Fruit fly (Drosophila melanogaster): Measurements from ENCODE around the gene CG31465.
A peak's percentile ranks its signal among the peaks of the same experiment; 100 is the strongest.

Gene CG31465

dm6 chr3R:21897565-21897964 lies 17.0 kb downstream of the CG31465 start (continued):
- TF ChIP-seq OdsH (GFP tag; optimal IDR thresholded peaks at IDR 0.05) (peak; percentile 80), Dfd (GFP tag; optimal IDR thresholded peaks at IDR 0.05) (no peak), Abd-B (GFP tag; optimal IDR thresholded peaks at IDR 0.05) (no peak), Rel (GFP tag; optimal IDR thresholded peaks at IDR 0.05) (peak; percentile 58), Rel (tag; optimal IDR thresholded peaks at IDR 0.05) (peak; percentile 58), brk (GFP tag; optimal IDR thresholded peaks at IDR 0.05) (peak; percentile 39), woc (GFP tag; optimal IDR thresholded peaks at IDR 0.05) (peak; percentile 73), sage (GFP tag; optimal IDR thresholded peaks at IDR 0.05) (peak; percentile 84), psq (GFP tag; optimal IDR thresholded peaks at IDR 0.05) (peak; percentile 78), CG9705 (GFP tag; optimal IDR thresholded peaks at IDR 0.05) (peak; percentile 79), Jra (GFP tag; optimal IDR thresholded peaks at IDR 0.05) (peak; percentile 47), Hnf4 (GFP tag; optimal IDR thresholded peaks at IDR 0.05) (peak; percentile 79), h (GFP tag; optimal IDR thresholded peaks at IDR 0.05) (peak; percentile 91), lola (GFP tag; optimal IDR thresholded peaks at IDR 0.05) (no peak), usp (GFP tag; optimal IDR thresholded peaks at IDR 0.05) (no peak), CrebA (GFP tag; optimal IDR thresholded peaks at IDR 0.05; ENCODE audit: borderline replicate concordance) (no peak), jim (GFP tag; optimal IDR thresholded peaks at IDR 0.05) (no peak)

dm6 chr3R:21898758-21899157 lies 18.1 kb downstream of the CG31465 start:
- TF ChIP-seq ey (GFP tag; optimal IDR thresholded peaks at IDR 0.05) = no peak
- TF ChIP-seq Rel (GFP tag; optimal IDR thresholded peaks at IDR 0.05) = no peak
- TF ChIP-seq Rel (tag; optimal IDR thresholded peaks at IDR 0.05) = peak; percentile 89

dm6 chr3R:21899170-21899575 lies 18.6 kb downstream of the CG31465 start:
- TF ChIP-seq CG32264 (GFP tag; optimal IDR thresholded peaks at IDR 0.05) (no peak), dl (GFP tag; optimal IDR thresholded peaks at IDR 0.05; ENCODE audit: insufficient read depth in 1 of 2, partially characterized antibody in 2 of 2) (no peak), br (GFP tag; optimal IDR thresholded peaks at IDR 0.05) (peak; percentile 15), Jra (GFP tag; optimal IDR thresholded peaks at IDR 0.05) (no peak), Mio (GFP tag; optimal IDR thresholded peaks at IDR 0.05) (no peak), Hnf4 (GFP tag; optimal IDR thresholded peaks at IDR 0.05) (no peak), Dif (GFP tag; optimal IDR thresholded peaks at IDR 0.05; ENCODE audit: partially characterized antibody) (no peak), lola (GFP tag; optimal IDR thresholded peaks at IDR 0.05) (no peak), woc (GFP tag; optimal IDR thresholded peaks at IDR 0.05) (peak; percentile 19), Vsx2 (GFP tag; optimal IDR thresholded peaks at IDR 0.05; ENCODE audit: partially characterized antibody) (no peak), dmrt93B (GFP tag; optimal IDR thresholded peaks at IDR 0.05) (peak; percentile 45), Rel (GFP tag; optimal IDR thresholded peaks at IDR 0.05) (no peak), Rel (tag; optimal IDR thresholded peaks at IDR 0.05) (no peak), foxo (GFP tag; optimal IDR thresholded peaks at IDR 0.05) (peak in 1 of 2 experiments; percentile 59), pan (optimal IDR thresholded peaks at IDR 0.05) (no peak), usp (GFP tag; optimal IDR thresholded peaks at IDR 0.05) (no peak), ey (GFP tag; optimal IDR thresholded peaks at IDR 0.05) (peak; percentile 21), Abd-B (GFP tag; optimal IDR thresholded peaks at IDR 0.05) (no peak), Hr83 (GFP tag; optimal IDR thresholded peaks at IDR 0.05; ENCODE audit: poor library complexity, severe bottlenecking) (no peak), Hr78 (GFP tag; optimal IDR thresholded peaks at IDR 0.05) (no peak), fru (GFP tag; optimal IDR thresholded peaks at IDR 0.05) (peak; percentile 69), sage (GFP tag; optimal IDR thresholded peaks at IDR 0.05) (no peak), h (GFP tag; optimal IDR thresholded peaks at IDR 0.05) (peak; percentile 28), GATAd (GFP tag; optimal IDR thresholded peaks at IDR 0.05) (no peak), brk (GFP tag; optimal IDR thresholded peaks at IDR 0.05) (no peak), sv (GFP tag; optimal IDR thresholded peaks at IDR 0.05) (no peak), Sp1 (GFP tag; optimal IDR thresholded peaks at IDR 0.05) (peak; percentile 41), OdsH (GFP tag; optimal IDR thresholded peaks at IDR 0.05) (peak; percentile 35), N (GFP tag; optimal IDR thresholded peaks at IDR 0.05) (no peak), rgr (GFP tag; optimal IDR thresholded peaks at IDR 0.05) (no peak), tai (GFP tag; optimal IDR thresholded peaks at IDR 0.05) (no peak), Dfd (GFP tag; optimal IDR thresholded peaks at IDR 0.05) (peak; percentile 77), CG9705 (GFP tag; optimal IDR thresholded peaks at IDR 0.05) (peak; percentile 2), CrebA (GFP tag; optimal IDR thresholded peaks at IDR 0.05; ENCODE audit: borderline replicate concordance) (no peak), jim (GFP tag; optimal IDR thresholded peaks at IDR 0.05) (no peak), Myc (optimal IDR thresholded peaks at IDR 0.05) (no peak), psq (GFP tag; optimal IDR thresholded peaks at IDR 0.05) (peak; percentile 15), dsf (GFP tag; optimal IDR thresholded peaks at IDR 0.05; ENCODE audit: borderline replicate concordance) (no peak), HLH106 (tag; optimal IDR thresholded peaks at IDR 0.05) (peak; percentile 71)
